Fruit fly (Drosophila melanogaster) whole organism: ENCODE data around the gene uncNacbeta.

Source experiments
- pan ChIP-seq: fragments of >200 bp; optimal IDR thresholded peaks from 2 replicates; lab custom pipeline; 2017
- usp ChIP-seq: fragments of >200 bp; optimal IDR thresholded peaks from 2 replicates; lab custom pipeline; 2017; ENCODE audit warnings: missing biosample characterization, missing genetic modification characterization, mixed read lengths

- TF ChIP-seq usp (no peak), pan (lab: Kevin White, UChicago) (no peak)
Measured at dm6 chr2L:606165-606564, 42.5 kb upstream of the uncNacbeta start.
